Worm (Caenorhabditis elegans): Measurements from ENCODE around the gene F33A8.4.

Gene F33A8.4

DNA sequence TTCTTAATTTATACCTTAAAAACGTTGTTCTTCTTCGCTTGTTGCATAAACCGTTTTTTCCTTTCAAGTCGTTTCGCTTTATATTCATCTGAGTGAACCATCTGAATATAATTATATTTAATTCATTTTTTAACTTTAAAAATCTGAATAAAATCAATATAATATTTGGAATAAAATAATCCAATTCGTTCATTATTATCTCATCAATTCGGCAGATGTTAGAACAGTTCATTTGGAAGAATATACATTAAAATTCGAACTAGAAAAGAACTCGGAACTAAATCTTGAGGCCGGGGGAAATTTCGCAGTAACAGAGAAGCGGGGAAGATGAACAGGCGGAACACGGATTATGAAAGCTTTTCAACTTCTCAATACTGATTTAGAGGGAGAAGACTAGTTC, at the start of gene F33A8.4:
Gene F33A8.4, minus strand, starts transcription at position 101 of the 400 bp plus-strand sequence.
- no peak for TF ChIP-seq klf-2 (GFP tag; conservative IDR thresholded peaks at IDR 0.05)
- TF ChIP-seq ref-1 (GFP tag; conservative IDR thresholded peaks at IDR 0.05), result no peak
- TF ChIP-seq ztf-23 (GFP tag; IDR thresholded peaks at IDR 0.05), result no peak
- no peak for TF ChIP-seq ztf-29 (GFP tag; IDR thresholded peaks at IDR 0.05)
- no peak for TF ChIP-seq tab-1 (GFP tag; IDR thresholded peaks at IDR 0.05)
- no peak for TF ChIP-seq T22C8.4 (GFP tag; IDR thresholded peaks at IDR 0.05)
- no peak for TF ChIP-seq flt-1 (GFP tag; IDR thresholded peaks at IDR 0.05)
- no peak for TF ChIP-seq cog-1 (tag; optimal IDR thresholded peaks at IDR 0.05)
- TF ChIP-seq med-1 (GFP tag; optimal IDR thresholded peaks at IDR 0.05; ENCODE audit: insufficient read depth), result no peak

DNA sequence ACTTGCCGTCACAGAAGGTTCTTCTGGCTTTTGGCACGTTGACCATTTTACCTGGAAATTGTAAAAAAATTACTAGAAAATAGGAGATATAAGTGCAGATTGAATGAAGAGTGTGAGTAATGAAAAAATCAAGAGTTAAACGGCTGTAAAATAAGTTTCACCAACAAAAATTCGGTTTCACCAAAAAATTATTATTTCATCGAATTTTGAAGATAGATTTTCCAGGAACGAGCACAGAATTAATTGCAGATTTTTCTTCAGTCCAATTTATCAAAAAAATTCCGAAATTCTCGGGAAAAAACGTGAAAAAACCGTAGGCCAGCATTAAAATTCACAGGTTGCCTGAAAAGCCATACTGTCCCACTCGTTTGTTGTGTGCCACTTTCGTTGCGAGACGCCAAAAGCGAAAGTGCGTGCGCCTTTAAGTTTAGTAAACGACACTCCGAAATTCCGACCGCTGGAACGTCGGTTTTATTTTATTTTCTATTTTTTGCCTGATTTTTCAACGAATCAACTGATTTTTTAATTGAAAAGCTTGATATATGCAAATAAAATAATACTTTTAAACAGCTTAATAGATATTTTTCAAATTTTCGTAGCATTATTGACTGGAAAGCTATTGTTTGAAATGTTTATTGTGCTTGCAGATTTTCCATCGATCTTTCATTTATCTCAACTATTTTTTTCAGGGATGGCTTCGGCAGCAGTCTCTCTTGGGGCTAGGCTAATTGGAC, 48.5 kb upstream of the F33A8.4 start, which contains the start of the genes rpl-36.A and nuo-1:
Gene rpl-36.A, minus strand, starts transcription at position 51 of the 734 bp plus-strand sequence.
Gene nuo-1, plus strand, starts transcription at position 684 of the 734 bp plus-strand sequence.
- no peak for TF ChIP-seq klf-2 (GFP tag; conservative IDR thresholded peaks at IDR 0.05)
- 0 out of 2 replicates have a peak, but pooled peaks have one; percentile 22 for TF ChIP-seq ztf-23 (GFP tag; IDR thresholded peaks at IDR 0.05)
- no peak for TF ChIP-seq cog-1 (tag; optimal IDR thresholded peaks at IDR 0.05)

DNA sequence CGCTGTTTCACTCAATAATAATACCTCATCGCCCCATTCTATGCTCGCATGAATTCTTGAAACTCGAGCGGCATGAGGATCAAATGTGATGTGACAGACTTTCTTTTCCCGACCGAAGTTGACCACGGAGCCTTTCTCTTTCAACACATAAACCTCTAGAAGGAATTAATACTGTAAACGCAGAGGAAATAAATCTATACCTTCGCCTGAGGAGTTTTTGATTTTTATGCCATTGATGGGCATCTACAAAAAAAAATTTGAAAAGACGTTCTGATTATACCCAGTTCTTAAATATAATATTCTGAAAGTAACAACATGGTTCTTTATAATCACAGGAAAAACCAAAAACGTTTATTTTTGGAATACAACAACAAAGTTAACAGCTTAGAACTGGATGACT, 47.4 kb upstream of the F33A8.4 start, which contains the start of gene nbs-1:
Gene nbs-1, minus strand, starts transcription at position 246 of the 400 bp plus-strand sequence.
- no peak for TF ChIP-seq tab-1 (GFP tag; IDR thresholded peaks at IDR 0.05)
- TF ChIP-seq klf-2 (GFP tag; conservative IDR thresholded peaks at IDR 0.05), result no peak
- TF ChIP-seq T22C8.4 (GFP tag; IDR thresholded peaks at IDR 0.05), result no peak
- no peak for TF ChIP-seq flt-1 (GFP tag; IDR thresholded peaks at IDR 0.05)
- TF ChIP-seq med-1 (GFP tag; optimal IDR thresholded peaks at IDR 0.05; ENCODE audit: insufficient read depth), result no peak
- no peak for TF ChIP-seq ztf-29 (GFP tag; IDR thresholded peaks at IDR 0.05)
- TF ChIP-seq ztf-23 (GFP tag; IDR thresholded peaks at IDR 0.05), result no peak
- TF ChIP-seq cog-1 (tag; optimal IDR thresholded peaks at IDR 0.05), result no peak
- no peak for TF ChIP-seq ref-1 (GFP tag; conservative IDR thresholded peaks at IDR 0.05)

DNA sequence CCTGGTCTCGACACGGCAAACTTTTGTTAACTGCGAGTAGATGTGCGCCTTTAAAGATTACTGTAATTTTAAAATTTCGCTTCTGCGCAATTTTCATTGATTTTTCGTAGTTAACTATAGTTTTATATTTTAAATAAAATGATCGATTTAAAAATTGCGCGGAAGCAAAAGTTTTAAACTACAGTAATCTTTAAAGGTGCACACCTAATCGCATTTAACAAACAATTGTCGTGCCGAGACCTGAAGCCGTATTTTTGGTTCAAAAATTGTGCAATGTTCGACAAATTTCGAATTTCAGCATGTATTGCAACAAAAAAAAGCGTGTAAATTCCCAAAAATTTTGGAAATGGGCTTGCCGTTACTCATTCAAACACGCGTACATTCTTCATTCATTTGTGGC, 45.6 kb upstream of the F33A8.4 start:
- no peak for TF ChIP-seq T22C8.4 (GFP tag; IDR thresholded peaks at IDR 0.05)
- TF ChIP-seq cog-1 (tag; optimal IDR thresholded peaks at IDR 0.05), result no peak
- TF ChIP-seq klf-2 (GFP tag; conservative IDR thresholded peaks at IDR 0.05), result no peak
- no peak for TF ChIP-seq flt-1 (GFP tag; IDR thresholded peaks at IDR 0.05)
- no peak for TF ChIP-seq tab-1 (GFP tag; IDR thresholded peaks at IDR 0.05)
- TF ChIP-seq ztf-29 (GFP tag; IDR thresholded peaks at IDR 0.05), result no peak
- no peak for TF ChIP-seq med-1 (GFP tag; optimal IDR thresholded peaks at IDR 0.05; ENCODE audit: insufficient read depth)
- TF ChIP-seq ref-1 (GFP tag; conservative IDR thresholded peaks at IDR 0.05), result no peak
- TF ChIP-seq ztf-23 (GFP tag; IDR thresholded peaks at IDR 0.05), result no peak

DNA sequence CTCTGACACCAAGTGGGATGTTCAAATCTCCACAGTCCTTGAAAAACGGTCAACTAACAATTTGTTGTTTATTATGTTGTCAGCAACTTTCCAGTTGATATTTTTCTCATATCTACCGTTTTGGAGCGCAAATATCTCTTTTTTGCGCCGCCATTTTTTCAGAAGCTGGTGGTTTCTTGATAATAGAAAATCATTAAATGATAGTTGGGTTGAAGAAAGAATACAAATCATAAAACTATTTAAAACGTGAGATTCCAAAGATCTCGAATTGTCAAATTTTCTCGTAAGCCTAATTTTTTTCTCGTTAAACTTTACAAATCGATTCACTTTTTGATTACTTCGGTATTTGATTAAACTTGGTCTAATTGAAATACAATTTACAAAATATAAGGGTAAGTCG, 43.6 kb upstream of the F33A8.4 start, which contains the start of gene rpl-42:
Gene rpl-42, plus strand, starts transcription at position 301 of the 400 bp plus-strand sequence.
- TF ChIP-seq ref-1 (GFP tag; conservative IDR thresholded peaks at IDR 0.05), result no peak
- TF ChIP-seq T22C8.4 (GFP tag; IDR thresholded peaks at IDR 0.05), result no peak
- no peak for TF ChIP-seq klf-2 (GFP tag; conservative IDR thresholded peaks at IDR 0.05)
- TF ChIP-seq cog-1 (tag; optimal IDR thresholded peaks at IDR 0.05), result no peak
- no peak for TF ChIP-seq ztf-23 (GFP tag; IDR thresholded peaks at IDR 0.05)
- no peak for TF ChIP-seq ztf-29 (GFP tag; IDR thresholded peaks at IDR 0.05)
- TF ChIP-seq flt-1 (GFP tag; IDR thresholded peaks at IDR 0.05), result no peak
- TF ChIP-seq med-1 (GFP tag; optimal IDR thresholded peaks at IDR 0.05; ENCODE audit: insufficient read depth), result no peak
- TF ChIP-seq tab-1 (GFP tag; IDR thresholded peaks at IDR 0.05), result no peak

DNA sequence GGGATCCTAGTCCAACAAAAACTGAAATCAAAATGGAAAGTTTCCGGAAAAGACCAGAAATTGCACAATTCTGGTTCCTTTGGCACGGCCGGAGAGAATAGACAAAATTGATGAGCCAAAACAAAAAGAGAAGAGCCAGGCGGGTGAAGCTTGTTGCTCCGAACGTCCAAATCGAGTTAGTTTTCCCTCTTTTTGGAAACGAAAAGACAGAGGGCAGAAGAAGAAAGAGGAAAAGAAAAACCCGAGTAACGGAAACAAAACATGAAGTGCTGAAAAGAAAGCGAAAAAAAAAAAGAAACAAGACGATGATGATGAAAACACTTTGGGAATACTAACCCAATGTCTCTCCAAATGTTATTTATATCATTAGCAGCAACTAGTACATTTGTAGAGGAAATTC, 42.7 kb upstream of the F33A8.4 start:
- TF ChIP-seq T22C8.4 (GFP tag; IDR thresholded peaks at IDR 0.05) (no peak), med-1 (GFP tag; optimal IDR thresholded peaks at IDR 0.05; ENCODE audit: insufficient read depth) (no peak), klf-2 (GFP tag; conservative IDR thresholded peaks at IDR 0.05) (no peak), cog-1 (tag; optimal IDR thresholded peaks at IDR 0.05) (no peak), flt-1 (GFP tag; IDR thresholded peaks at IDR 0.05) (no peak), ztf-23 (GFP tag; IDR thresholded peaks at IDR 0.05) (no peak), ztf-29 (GFP tag; IDR thresholded peaks at IDR 0.05) (no peak), tab-1 (GFP tag; IDR thresholded peaks at IDR 0.05) (no peak), ref-1 (GFP tag; conservative IDR thresholded peaks at IDR 0.05) (no peak)

DNA sequence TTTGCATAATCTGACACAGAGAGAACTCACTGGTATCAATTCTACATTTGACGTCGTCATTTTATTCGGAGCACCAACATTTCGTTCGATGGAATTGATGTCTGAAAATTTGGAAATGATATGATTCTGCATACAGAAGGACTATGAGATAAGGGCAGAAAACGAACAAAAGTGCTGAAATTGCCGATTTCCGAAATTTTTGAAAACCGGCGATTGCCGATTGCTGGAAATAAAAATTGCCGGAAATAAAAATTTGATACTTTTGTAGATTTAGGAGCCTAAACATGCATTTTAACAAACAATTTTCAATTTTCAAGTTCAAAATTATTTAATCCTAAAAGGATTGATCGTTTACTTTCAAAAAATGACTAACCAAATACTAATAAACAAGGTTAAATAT, 40.5 kb upstream of the F33A8.4 start, which contains the start of gene unc-53:
Gene unc-53, minus strand, starts transcription at position 101 of the 400 bp plus-strand sequence.
- TF ChIP-seq ztf-23 (GFP tag; IDR thresholded peaks at IDR 0.05) (no peak), cog-1 (tag; optimal IDR thresholded peaks at IDR 0.05) (no peak), flt-1 (GFP tag; IDR thresholded peaks at IDR 0.05) (no peak), klf-2 (GFP tag; conservative IDR thresholded peaks at IDR 0.05) (no peak), med-1 (GFP tag; optimal IDR thresholded peaks at IDR 0.05; ENCODE audit: insufficient read depth) (no peak), ztf-29 (GFP tag; IDR thresholded peaks at IDR 0.05) (no peak), tab-1 (GFP tag; IDR thresholded peaks at IDR 0.05) (no peak), ref-1 (GFP tag; conservative IDR thresholded peaks at IDR 0.05) (no peak), T22C8.4 (GFP tag; IDR thresholded peaks at IDR 0.05) (no peak)

DNA sequence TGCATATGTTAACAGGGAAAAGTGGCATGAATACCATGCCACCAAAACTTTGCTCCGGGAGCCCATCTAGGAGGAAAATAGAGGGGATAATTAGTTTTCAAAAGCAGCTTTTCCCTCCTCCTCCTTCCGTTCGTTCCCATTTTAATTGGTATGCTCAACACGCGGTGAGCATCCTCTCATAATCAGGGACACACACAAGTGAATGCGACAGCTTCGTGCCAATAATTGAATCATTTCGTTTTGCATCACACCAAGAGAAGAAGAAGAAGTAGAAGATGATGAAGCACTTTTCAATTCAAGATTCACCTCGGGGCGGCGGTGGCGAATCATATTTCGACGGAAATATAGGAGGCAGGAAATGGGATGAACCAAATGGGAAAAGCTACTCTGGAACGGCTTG, 39.3 kb upstream of the F33A8.4 start:
- no peak for TF ChIP-seq cog-1 (tag; optimal IDR thresholded peaks at IDR 0.05)
- TF ChIP-seq ztf-23 (GFP tag; IDR thresholded peaks at IDR 0.05), result no peak
- TF ChIP-seq tab-1 (GFP tag; IDR thresholded peaks at IDR 0.05), result no peak
- TF ChIP-seq T22C8.4 (GFP tag; IDR thresholded peaks at IDR 0.05), result no peak
- TF ChIP-seq flt-1 (GFP tag; IDR thresholded peaks at IDR 0.05), result no peak
- no peak for TF ChIP-seq med-1 (GFP tag; optimal IDR thresholded peaks at IDR 0.05; ENCODE audit: insufficient read depth)
- no peak for TF ChIP-seq ref-1 (GFP tag; conservative IDR thresholded peaks at IDR 0.05)
- TF ChIP-seq ztf-29 (GFP tag; IDR thresholded peaks at IDR 0.05), result no peak
- no peak for TF ChIP-seq klf-2 (GFP tag; conservative IDR thresholded peaks at IDR 0.05)

DNA sequence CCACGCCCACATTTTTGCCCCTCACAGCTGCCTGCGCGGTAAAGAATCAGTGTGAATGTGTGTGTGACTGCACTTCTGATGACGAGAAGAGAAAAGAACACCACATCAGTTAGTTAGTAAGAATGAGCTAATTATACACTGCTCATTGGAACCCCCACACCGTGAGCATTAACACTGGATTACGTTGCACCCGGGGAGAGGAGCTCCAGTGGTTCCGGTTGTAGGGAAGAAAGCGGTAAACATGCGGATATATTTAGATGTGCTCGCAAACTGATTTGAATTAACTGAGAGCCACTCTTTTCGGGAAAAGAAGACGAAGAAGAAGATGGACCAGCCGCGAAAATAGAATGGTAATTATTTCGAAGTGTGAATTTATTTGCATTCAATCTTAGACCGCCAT, 37.9 kb upstream of the F33A8.4 start:
- TF ChIP-seq klf-2 (GFP tag; conservative IDR thresholded peaks at IDR 0.05) (no peak), ref-1 (GFP tag; conservative IDR thresholded peaks at IDR 0.05) (no peak), flt-1 (GFP tag; IDR thresholded peaks at IDR 0.05) (no peak), tab-1 (GFP tag; IDR thresholded peaks at IDR 0.05) (no peak), ztf-29 (GFP tag; IDR thresholded peaks at IDR 0.05) (no peak), ztf-23 (GFP tag; IDR thresholded peaks at IDR 0.05) (no peak), med-1 (GFP tag; optimal IDR thresholded peaks at IDR 0.05; ENCODE audit: insufficient read depth) (no peak), cog-1 (tag; optimal IDR thresholded peaks at IDR 0.05) (no peak), T22C8.4 (GFP tag; IDR thresholded peaks at IDR 0.05) (no peak)

Data from whole organism, midembryonic.